Fruit fly (Drosophila melanogaster) whole organism, pupa: ENCODE data around the gene CG32767.

Experiments used
- CG10348 ChIP-seq: fragments of 200-800 bp; sonication (Bioruptor generic); IDR thresholded peaks from 2 replicates; pipeline ENCODE4 v1.3.6; 2022; ENCODE audit warnings: missing biosample characterization, missing genetic modification characterization
- CG13204 ChIP-seq: fragments of 200-800 bp; sonication (Bioruptor generic); optimal IDR thresholded peaks from 2 replicates; lab custom pipeline; 2018; ENCODE audit warnings: missing biosample characterization, mild to moderate bottlenecking, missing genetic modification characterization, moderate library complexity
- CG14655 ChIP-seq: fragments of 200-800 bp; sonication (Bioruptor generic); optimal IDR thresholded peaks from 3 replicates; lab custom pipeline; 2017; ENCODE audit warnings: mild to moderate bottlenecking, missing biosample characterization, missing genetic modification reagents, missing genetic modification characterization
- CG32121 ChIP-seq: fragments of 200-800 bp; sonication (Bioruptor generic); IDR thresholded peaks from 2 replicates; pipeline ENCODE4 v1.3.6; 2022; ENCODE audit warnings: missing biosample characterization, missing genetic modification characterization
- CG34367 ChIP-seq: fragments of 200-800 bp; sonication (Bioruptor generic); optimal IDR thresholded peaks from 2 replicates; lab custom pipeline; 2018; ENCODE audit warnings: missing biosample characterization, mild to moderate bottlenecking, missing genetic modification characterization
- CG4496 ChIP-seq: fragments of 200-800 bp; sonication (Bioruptor generic); IDR thresholded peaks from 3 replicates; pipeline ENCODE4 v1.3.6; 2022; ENCODE audit warnings: missing biosample characterization, missing genetic modification characterization
- CG8159 ChIP-seq: fragments of 200-800 bp; sonication (Bioruptor generic); optimal IDR thresholded peaks from 3 replicates; lab custom pipeline; 2018; ENCODE audit warnings: missing biosample characterization, mild to moderate bottlenecking, missing genetic modification characterization, moderate library complexity
- CG9948 ChIP-seq: fragments of 200-800 bp; sonication (Bioruptor generic); optimal IDR thresholded peaks from 2 replicates; lab custom pipeline; 2018; ENCODE audit warnings: missing biosample characterization, mild to moderate bottlenecking, missing genetic modification characterization, moderate library complexity
- EcR ChIP-seq: fragments of 200-800 bp; sonication (Bioruptor generic); optimal IDR thresholded peaks from 3 replicates; lab custom pipeline; 2019; ENCODE audit warnings: missing biosample characterization, missing genetic modification characterization, mild to moderate bottlenecking, moderate library complexity, missing genetic modification reagents
- Pif1B ChIP-seq: fragments of 200-800 bp; sonication (Bioruptor generic); optimal IDR thresholded peaks from 3 replicates; lab custom pipeline; 2016; ENCODE audit warnings: missing biosample characterization, missing genetic modification characterization
- gl ChIP-seq: fragments of 200-800 bp; sonication (Bioruptor generic); optimal IDR thresholded peaks from 2 replicates; lab custom pipeline; 2018; ENCODE audit warnings: missing biosample characterization, mild to moderate bottlenecking, missing genetic modification characterization
- rn ChIP-seq: fragments of 200-800 bp; sonication (Bioruptor generic); IDR thresholded peaks from 2 replicates; pipeline ENCODE4 v1.3.6; 2022; ENCODE audit warnings: missing biosample characterization, missing genetic modification characterization

- TF ChIP-seq gl (tag; lab: Kevin White, UChicago), result no peak
- TF ChIP-seq CG9948 (tag; lab: Kevin White, UChicago), result no peak
- no peak for TF ChIP-seq rn (GFP tag; lab: Robert Waterston, UW)
- TF ChIP-seq CG34367 (tag; lab: Kevin White, UChicago), result no peak
- TF ChIP-seq EcR (GFP tag; lab: Kevin White, UChicago), result no peak
- no peak for TF ChIP-seq Pif1B (GFP tag; lab: Kevin White, UChicago)
- TF ChIP-seq CG14655 (GFP tag; lab: Kevin White, UChicago), result peak; percentile 11
- TF ChIP-seq CG4496 (GFP tag; lab: Robert Waterston, UW), result 0 out of 3 replicates have a peak, but pooled peaks have one; percentile 35
- TF ChIP-seq CG32121, result peak; percentile 27; the same call in 1 of the 2 replicates
- TF ChIP-seq CG10348 (GFP tag; lab: Robert Waterston, UW), result no peak
- TF ChIP-seq CG8159 (tag; lab: Kevin White, UChicago), result no peak
- TF ChIP-seq CG13204 (GFP tag; lab: Kevin White, UChicago), result no peak
Observed at dm6 chrX:5061989-5062388, 22.6 kb downstream of the CG32767 start.
